Worm (Caenorhabditis elegans): ENCODE data around the gene acr-25.
A peak's percentile ranks its signal among the peaks of the same experiment; 100 is the strongest.

The acr-25 gene

DNA sequence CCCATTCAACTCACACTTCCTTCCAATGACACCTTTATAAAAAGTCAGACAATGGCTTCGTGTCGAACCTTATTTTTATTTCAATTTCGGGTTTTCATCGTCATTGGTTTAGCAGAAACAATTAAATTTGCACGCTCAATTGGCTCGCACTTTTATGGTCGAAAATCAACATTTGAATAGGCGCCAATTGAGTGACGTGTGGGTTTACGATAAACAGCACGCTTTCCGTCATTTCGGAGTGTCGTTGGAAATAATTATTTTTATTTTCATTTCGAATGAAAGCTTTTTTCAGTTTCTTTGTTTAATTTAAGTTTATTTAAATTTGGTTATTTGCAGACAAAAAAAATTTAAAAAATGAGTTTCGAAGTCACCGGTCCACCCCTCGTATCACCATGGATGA, 49.0 kb upstream of the acr-25 start, which contains the start of gene exos-2 (continued):
- TF ChIP-seq nhr-71 (tag; optimal IDR thresholded peaks at IDR 0.05) (peak; percentile 77), ets-5 (GFP tag; IDR thresholded peaks at IDR 0.05) (no peak), zag-1 (tag; optimal IDR thresholded peaks at IDR 0.05) (no peak), skn-1 (tag; optimal IDR thresholded peaks at IDR 0.05) (peak; percentile 36), nhr-20 (tag; optimal IDR thresholded peaks at IDR 0.05) (peak; percentile 62), alr-1 (tag; optimal IDR thresholded peaks at IDR 0.05; ENCODE audit: borderline replicate concordance) (no peak), aly-2 (tag; optimal IDR thresholded peaks at IDR 0.05) (peak; percentile 53), hpl-2 (GFP tag; optimal IDR thresholded peaks at IDR 0.05) (no peak), unc-130 (tag; optimal IDR thresholded peaks at IDR 0.05) (peak; percentile 81), snu-23 (GFP tag; optimal IDR thresholded peaks at IDR 0.05) (peak; percentile 73), unc-98 (GFP tag; IDR thresholded peaks at IDR 0.05) (no peak), efl-3 (GFP tag; optimal IDR thresholded peaks at IDR 0.05) (no peak), C34B4.2 (tag; optimal IDR thresholded peaks at IDR 0.05) (no peak), rnt-1 (tag; optimal IDR thresholded peaks at IDR 0.05) (peak; percentile 80), nhr-28 (tag; optimal IDR thresholded peaks at IDR 0.05) (no peak), pax-3 (tag; optimal IDR thresholded peaks at IDR 0.05) (no peak), nhr-84 (tag; optimal IDR thresholded peaks at IDR 0.05) (no peak), vab-15 (tag; optimal IDR thresholded peaks at IDR 0.05) (no peak), ceh-88 (GFP tag; IDR thresholded peaks at IDR 0.05) (peak; percentile 32; the same call in 1 of the 2 replicates), lin-15B (tag; optimal IDR thresholded peaks at IDR 0.05) (peak; percentile 73), ces-1 (GFP tag; optimal IDR thresholded peaks at IDR 0.05) (no peak), ama-1 (optimal IDR thresholded peaks at IDR 0.05) (no peak), mep-1 (tag; optimal IDR thresholded peaks at IDR 0.05) (peak; percentile 65), mab-9 (GFP tag; IDR thresholded peaks at IDR 0.05) (no peak), nhr-11 (tag; optimal IDR thresholded peaks at IDR 0.05) (no peak), hlh-17 (GFP tag; optimal IDR thresholded peaks at IDR 0.05; ENCODE audit: borderline replicate concordance) (no peak), xbp-1 (tag; optimal IDR thresholded peaks at IDR 0.05) (peak; percentile 65), ceh-8 (GFP tag; optimal IDR thresholded peaks at IDR 0.05) (peak; percentile 22), mef-2 (tag; optimal IDR thresholded peaks at IDR 0.05) (no peak), pag-3 (tag; optimal IDR thresholded peaks at IDR 0.05; ENCODE audit: borderline replicate concordance, insufficient read depth) (no peak), lin-13 (GFP tag; optimal IDR thresholded peaks at IDR 0.05) (peak; percentile 54), fkh-8 (tag; optimal IDR thresholded peaks at IDR 0.05) (no peak), lin-35 (GFP tag; optimal IDR thresholded peaks at IDR 0.05) (peak; percentile 98 to 99), F16B12.6 (tag; optimal IDR thresholded peaks at IDR 0.05) (peak; percentile 61), isw-1 (GFP tag; IDR thresholded peaks at IDR 0.05) (peak; percentile 69), nhr-237 (tag; optimal IDR thresholded peaks at IDR 0.05) (no peak), Y116A8C.19 (tag; optimal IDR thresholded peaks at IDR 0.05; ENCODE audit: borderline replicate concordance) (no peak), C16A3.4 (tag; optimal IDR thresholded peaks at IDR 0.05) (peak; percentile 70), nhr-85 (tag) (peak; percentile 76)

- TF ChIP-seq hpl-2 (GFP tag; optimal IDR thresholded peaks at IDR 0.05) (no peak), sptf-1 (tag; optimal IDR thresholded peaks at IDR 0.05) (no peak), efl-1 (optimal IDR thresholded peaks at IDR 0.05) (no peak), efl-1 (GFP tag; optimal IDR thresholded peaks at IDR 0.05 in 1 of 2) (no peak)
Measured at ce11 chrIV:6416553-6416952, 47.6 kb upstream of the acr-25 start, which contains the start of gene Y73B6BL.22. Y73B6BL.22 (minus strand) TSS chrIV:6416653.

DNA sequence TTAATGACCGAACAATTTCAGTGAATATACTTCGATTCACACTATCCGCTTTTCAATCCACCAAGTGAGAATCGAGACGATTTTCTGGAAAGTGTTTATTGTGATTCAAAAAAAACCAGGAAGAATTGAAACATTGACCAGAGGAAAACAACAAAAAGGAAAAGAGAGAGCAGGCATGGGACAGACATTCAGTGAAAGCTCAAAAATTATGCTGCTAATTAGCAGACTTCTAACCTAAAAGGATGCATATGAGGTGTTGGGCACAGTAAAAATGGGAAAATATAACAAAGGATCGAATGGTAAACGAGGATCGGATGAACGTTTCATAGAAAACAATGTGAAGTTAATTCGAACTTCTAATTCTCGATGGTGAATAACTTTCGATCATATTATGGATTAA, 46.5 kb upstream of the acr-25 start:
- TF ChIP-seq nhr-76 (tag; optimal IDR thresholded peaks at IDR 0.05), result no peak
- TF ChIP-seq grh-1 (GFP tag; IDR thresholded peaks at IDR 0.05), result no peak
- TF ChIP-seq vab-15 (tag; optimal IDR thresholded peaks at IDR 0.05), result no peak
- no peak for TF ChIP-seq fkh-4 (tag; optimal IDR thresholded peaks at IDR 0.05; ENCODE audit: borderline replicate concordance)
- TF ChIP-seq snu-23 (GFP tag; optimal IDR thresholded peaks at IDR 0.05), result no peak
- TF ChIP-seq ceh-90 (tag; optimal IDR thresholded peaks at IDR 0.05), result no peak
